Fruit fly (Drosophila melanogaster) whole organism, embryonic: ENCODE measurements around the gene dec.

Source experiments
- CG10274 ChIP-seq: fragments of 200-800 bp; sonication (Bioruptor generic); optimal IDR thresholded peaks from 3 replicates; lab custom pipeline; 2017; ENCODE audit warnings: missing biosample characterization, mild to moderate bottlenecking, missing genetic modification characterization
- CG11398 ChIP-seq: fragments of 200-800 bp; sonication (Bioruptor generic); optimal IDR thresholded peaks from 2 replicates; lab custom pipeline; 2016; ENCODE audit warnings: missing biosample characterization, missing genetic modification characterization
- CG11560 ChIP-seq: fragments of 200-800 bp; sonication (Bioruptor generic); IDR thresholded peaks from 3 replicates; pipeline ENCODE4 v1.3.6; 2022; ENCODE audit warnings: missing biosample characterization, missing genetic modification characterization
- CG12236 ChIP-seq: fragments of 200-800 bp; sonication (Bioruptor generic); optimal IDR thresholded peaks from 2 replicates; lab custom pipeline; 2016; ENCODE audit warnings: missing biosample characterization, missing genetic modification characterization
- CG13287 ChIP-seq: fragments of 200-800 bp; sonication (Bioruptor generic); IDR thresholded peaks from 2 replicates; pipeline ENCODE4 v1.3.6; 2022; ENCODE audit warnings: missing biosample characterization, missing genetic modification characterization; ENCODE audit not compliant: partially characterized antibody
- CG1602 ChIP-seq: fragments of 200-800 bp; sonication (Bioruptor generic); optimal IDR thresholded peaks from 3 replicates; lab custom pipeline; 2016; ENCODE audit warnings: missing biosample characterization, missing genetic modification characterization
- CG3726 ChIP-seq: fragments of 200-800 bp; sonication (Bioruptor generic); IDR thresholded peaks from 3 replicates; pipeline ENCODE4, ENCODE4 v1.3.6; 2022; ENCODE audit warnings: missing biosample characterization, missing genetic modification characterization
- CG4424 ChIP-seq: fragments of 200-800 bp; sonication (Bioruptor generic); optimal IDR thresholded peaks from 3 replicates; lab custom pipeline; 2016; ENCODE audit warnings: missing biosample characterization, missing genetic modification characterization
- CG4707 ChIP-seq: fragments of 200-800 bp; sonication (Bioruptor generic); optimal IDR thresholded peaks from 2 replicates; lab custom pipeline; 2018; ENCODE audit warnings: missing biosample characterization, mild to moderate bottlenecking, missing genetic modification characterization, moderate library complexity
- CG6254 ChIP-seq: fragments of 200-800 bp; sonication (Bioruptor generic); optimal IDR thresholded peaks from 3 replicates; lab custom pipeline; 2017; ENCODE audit warnings: mild to moderate bottlenecking, missing biosample characterization, missing genetic modification reagents, missing genetic modification characterization
- CG8290 ChIP-seq, 3 experiments: fragments of 200-800 bp; sonication (Bioruptor generic); optimal IDR thresholded peaks; 2 replicates each; lab custom pipeline; 2016 to 2019; ENCODE audit warnings: missing biosample characterization in 3 of 3, missing genetic modification characterization in 3 of 3, mild to moderate bottlenecking in 2 of 3, moderate library complexity in 1 of 3
- CG8388 ChIP-seq: fragments of 200-800 bp; sonication (Bioruptor generic); optimal IDR thresholded peaks from 2 replicates; lab custom pipeline; 2019; ENCODE audit warnings: missing biosample characterization, mild to moderate bottlenecking, missing genetic modification characterization, moderate library complexity
- CG8765 ChIP-seq: fragments of 200-800 bp; sonication (Bioruptor generic); IDR thresholded peaks from 2 replicates; pipeline ENCODE4 v1.3.6; 2022; ENCODE audit warnings: missing biosample characterization, missing genetic modification characterization
- Camta ChIP-seq: fragments of 200-800 bp; sonication (Bioruptor generic); optimal IDR thresholded peaks from 2 replicates; lab custom pipeline; 2016; ENCODE audit warnings: missing biosample characterization, missing genetic modification characterization
- Deaf1 ChIP-seq: fragments of 200-800 bp; optimal IDR thresholded peaks from 3 replicates; lab custom pipeline; 2019; ENCODE audit warnings: missing biosample characterization, mild to moderate bottlenecking, missing genetic modification characterization, moderate library complexity
- Myb ChIP-seq: fragments of 200-800 bp; sonication (Bioruptor generic); optimal IDR thresholded peaks from 2 replicates; lab custom pipeline; 2016; ENCODE audit warnings: missing biosample characterization, missing genetic modification characterization
- Rfx ChIP-seq: fragments of 200-800 bp; sonication (Bioruptor generic); IDR thresholded peaks from 2 replicates; pipeline ENCODE4 v1.3.6; 2022; ENCODE audit warnings: missing biosample characterization, missing genetic modification characterization
- Sox100B ChIP-seq: fragments of 200-800 bp; sonication (Bioruptor generic); optimal IDR thresholded peaks from 3 replicates; lab custom pipeline; 2018; ENCODE audit warnings: missing biosample characterization, mild to moderate bottlenecking, missing genetic modification characterization
- al ChIP-seq: fragments of 200-800 bp; sonication (Bioruptor generic); IDR thresholded peaks from 2 replicates; pipeline ENCODE4 v1.3.6; 2022; ENCODE audit warnings: missing biosample characterization, missing genetic modification characterization
- ash1 ChIP-seq: fragments of 200-800 bp; sonication (Bioruptor generic); optimal IDR thresholded peaks from 2 replicates; lab custom pipeline; 2018; ENCODE audit warnings: missing biosample characterization, mild to moderate bottlenecking, missing genetic modification characterization
- az2 ChIP-seq: fragments of 200-800 bp; sonication (Bioruptor generic); optimal IDR thresholded peaks from 3 replicates; lab custom pipeline; 2016; ENCODE audit warnings: missing biosample characterization, missing genetic modification characterization
- btn ChIP-seq: fragments of 200-800 bp; sonication (Bioruptor generic); optimal IDR thresholded peaks from 2 replicates; lab custom pipeline; 2016; ENCODE audit warnings: missing biosample characterization, missing genetic modification characterization
- chinmo ChIP-seq: fragments of 200-800 bp; sonication (Bioruptor generic); IDR thresholded peaks from 4 replicates; pipeline ENCODE4 v1.3.6; 2022; ENCODE audit warnings: missing biosample characterization, missing genetic modification characterization; ENCODE audit not compliant: partially characterized antibody
- corto ChIP-seq: fragments of 200-800 bp; sonication (Bioruptor generic); optimal IDR thresholded peaks from 2 replicates; lab custom pipeline; 2016; ENCODE audit warnings: missing biosample characterization, mild to moderate bottlenecking, missing genetic modification characterization, moderate library complexity
- cwo ChIP-seq: fragments of 200-800 bp; sonication (Bioruptor generic); optimal IDR thresholded peaks from 3 replicates; lab custom pipeline; 2017; ENCODE audit warnings: missing biosample characterization, missing genetic modification characterization, mild to moderate bottlenecking, moderate library complexity, missing genetic modification reagents
- ewg ChIP-seq: fragments of 200-800 bp; sonication (Bioruptor generic); optimal IDR thresholded peaks from 3 replicates; lab custom pipeline; 2017; ENCODE audit warnings: mild to moderate bottlenecking, missing biosample characterization, missing genetic modification reagents, missing genetic modification characterization
- fd3F ChIP-seq: fragments of 200-800 bp; sonication (Bioruptor generic); optimal IDR thresholded peaks from 2 replicates; lab custom pipeline; 2018; ENCODE audit warnings: missing biosample characterization, mild to moderate bottlenecking, missing genetic modification characterization, moderate library complexity
- gcm2 ChIP-seq: fragments of 200-800 bp; sonication (Bioruptor generic); optimal IDR thresholded peaks from 2 replicates; lab custom pipeline; 2016; ENCODE audit warnings: missing biosample characterization, missing genetic modification characterization
- hkb ChIP-seq, 2 experiments: fragments of 200-800 bp in 1 of 2; fragments of >200 bp in 1 of 2; sonication (Bioruptor generic) in 1 of 2; IDR thresholded peaks in 1 of 2; optimal IDR thresholded peaks in 1 of 2; 2 replicates each; pipeline versions ENCODE4 v1.3.6 to Lab custom; 2017 to 2022; ENCODE audit warnings: missing biosample characterization in 1 of 2, missing genetic modification characterization in 1 of 2
- klu ChIP-seq: fragments of 200-800 bp; sonication (Bioruptor generic); IDR thresholded peaks from 2 replicates; pipeline ENCODE4 v1.3.6; 2022; ENCODE audit warnings: missing biosample characterization, missing genetic modification characterization
- pnt ChIP-seq: fragments of 200-800 bp; sonication (Bioruptor generic); optimal IDR thresholded peaks from 3 replicates; lab custom pipeline; 2016; ENCODE audit warnings: missing biosample characterization, missing genetic modification characterization
- stwl ChIP-seq: fragments of 200-800 bp; sonication (Bioruptor generic); optimal IDR thresholded peaks from 3 replicates; lab custom pipeline; 2018; ENCODE audit warnings: missing biosample characterization, mild to moderate bottlenecking, missing genetic modification characterization, moderate library complexity
- vvl ChIP-seq: fragments of 200-800 bp; sonication (Bioruptor generic); IDR thresholded peaks from 2 replicates; pipeline ENCODE4 v1.3.6; 2022; ENCODE audit warnings: missing biosample characterization, missing genetic modification characterization

dec gene

dm6 chrX:7874094-7874493 is 1.1 kb upstream of the dec start, which contains the start of gene Ir7c:
Gene Ir7c (plus strand): TSS chrX:7874394.
- TF ChIP-seq vvl (GFP tag; lab: Robert Waterston, UW) (no peak), klu (no peak)

- no peak for TF ChIP-seq ash1 (GFP tag; lab: Kevin White, UChicago)
- no peak for TF ChIP-seq Rfx (GFP tag; lab: Robert Waterston, UW)
- no peak for TF ChIP-seq corto
- TF ChIP-seq Camta (GFP tag; lab: Kevin White, UChicago) = no peak
- TF ChIP-seq CG4424 (GFP tag; lab: Kevin White, UChicago) = no peak
- TF ChIP-seq CG12236 (GFP tag; lab: Kevin White, UChicago) = no peak
- TF ChIP-seq gcm2 (GFP tag; lab: Kevin White, UChicago) = no peak
- no peak for TF ChIP-seq fd3F (GFP tag; lab: Kevin White, UChicago)
Measured at dm6 chrX:7866868-7867267, 6.2 kb downstream of the dec start, which contains the start of gene Ir7b. Gene Ir7b (minus strand): TSS chrX:7866968.

dm6 chrX:7857873-7858272 is 15.1 kb downstream of the dec start, which contains the start of gene CG1409:
Gene CG1409 (plus strand): TSS chrX:7858173.
- TF ChIP-seq CG8388 (GFP tag; lab: Kevin White, UChicago) (no peak), pnt (GFP tag; lab: Kevin White, UChicago) (no peak), CG4707 (no peak), CG11398 (GFP tag; lab: Kevin White, UChicago) (no peak), hkb (optimal IDR thresholded peaks at IDR 0.05; lab: Kevin White, UChicago) (no peak), hkb (GFP tag; IDR thresholded peaks at IDR 0.05; lab: Robert Waterston, UW) (no peak), az2 (GFP tag; lab: Kevin White, UChicago) (no peak), CG3726 (no peak), Sox100B (no peak)

- TF ChIP-seq CG13287 (GFP tag; lab: Robert Waterston, UW) (no peak), CG1602 (GFP tag; lab: Kevin White, UChicago) (no peak), cwo (GFP tag; lab: Kevin White, UChicago) (no peak), CG8765 (GFP tag; lab: Robert Waterston, UW) (no peak), chinmo (GFP tag; lab: Robert Waterston, UW) (no peak), stwl (tag; lab: Kevin White, UChicago) (no peak), CG8290 (GFP tag; optimal IDR thresholded peaks at IDR 0.05; lab: Kevin White, UChicago) (no peak), CG8290 (tag; optimal IDR thresholded peaks at IDR 0.05; lab: Kevin White, UChicago) (no peak)
Measured at dm6 chrX:7854144-7854543, 18.9 kb downstream of the dec start, which contains the start of gene CG10920. Gene CG10920 (minus strand): TSS chrX:7854244.

- TF ChIP-seq Myb (no peak), btn (no peak), ewg (GFP tag; lab: Kevin White, UChicago) (peak; percentile 0), CG6254 (no peak), CG11560 (tag; lab: Robert Waterston, UW) (no peak), Deaf1 (tag; lab: Kevin White, UChicago) (peak; percentile 89), CG10274 (GFP tag; lab: Kevin White, UChicago) (no peak), al (GFP tag; lab: Robert Waterston, UW) (no peak), chinmo (GFP tag; lab: Robert Waterston, UW) (no peak)
Measured at dm6 chrX:7825897-7826296, 47.1 kb downstream of the dec start, which contains the start of gene CARPA. Gene CARPA (plus strand): TSS chrX:7826197.
